Fruit fly (Drosophila melanogaster): ENCODE data around the gene dpr7.

The dpr7 gene

dm6 chr4:253176-253575, at the start of gene dpr7:
Gene dpr7, minus strand, starts transcription at chr4:253329.
- TF ChIP-seq CG17801 (GFP tag; optimal IDR thresholded peaks at IDR 0.05; ENCODE audit: partially characterized antibody) = no peak

dm6 chr4:292403-292802, 39.3 kb upstream of the dpr7 start:
- no peak for TF ChIP-seq CG17801 (GFP tag; optimal IDR thresholded peaks at IDR 0.05; ENCODE audit: partially characterized antibody)

dm6 chr4:276325-276724, 23.2 kb upstream of the dpr7 start, which contains the start of gene NfI:
Gene NfI, minus strand, starts transcription at chr4:276369.
- TF ChIP-seq CG17801 (GFP tag; optimal IDR thresholded peaks at IDR 0.05; ENCODE audit: partially characterized antibody) = no peak

dm6 chr4:274704-275103, 21.6 kb upstream of the dpr7 start:
- no peak for TF ChIP-seq CG17801 (GFP tag; optimal IDR thresholded peaks at IDR 0.05; ENCODE audit: partially characterized antibody)

dm6 chr4:261484-262070, 8.4 kb upstream of the dpr7 start:
- TF ChIP-seq CG17801 (GFP tag; optimal IDR thresholded peaks at IDR 0.05; ENCODE audit: partially characterized antibody) = no peak

- TF ChIP-seq CG17801 (GFP tag; optimal IDR thresholded peaks at IDR 0.05; ENCODE audit: partially characterized antibody) = no peak
Observed at dm6 chr4:254697-255096, 1.6 kb upstream of the dpr7 start, which contains the start of gene RhoGAP102A. Gene RhoGAP102A, plus strand, starts transcription at chr4:254997.

- TF ChIP-seq CG17801 (GFP tag; optimal IDR thresholded peaks at IDR 0.05; ENCODE audit: partially characterized antibody) = no peak
Observed at dm6 chr4:240850-241249, 12.3 kb downstream of the dpr7 start.

dm6 chr4:238400-238799, 14.7 kb downstream of the dpr7 start:
- TF ChIP-seq CG17801 (GFP tag; optimal IDR thresholded peaks at IDR 0.05; ENCODE audit: partially characterized antibody) = no peak

- no peak for TF ChIP-seq CG17801 (GFP tag; optimal IDR thresholded peaks at IDR 0.05; ENCODE audit: partially characterized antibody)
Observed at dm6 chr4:231185-231584, 21.9 kb downstream of the dpr7 start.

- TF ChIP-seq CG17801 (GFP tag; optimal IDR thresholded peaks at IDR 0.05; ENCODE audit: partially characterized antibody) = no peak
Observed at dm6 chr4:230430-230829, 22.7 kb downstream of the dpr7 start, which contains the start of gene CG1674. Gene CG1674, plus strand, starts transcription at chr4:230730.

dm6 chr4:227648-228047, 25.5 kb downstream of the dpr7 start, which contains the start of the genes CG31999 and yellow-h:
Gene CG31999, minus strand, starts transcription at chr4:227748.
Gene yellow-h, plus strand, starts transcription at chr4:227922.
- no peak for TF ChIP-seq CG17801 (GFP tag; optimal IDR thresholded peaks at IDR 0.05; ENCODE audit: partially characterized antibody)

- no peak for TF ChIP-seq CG17801 (GFP tag; optimal IDR thresholded peaks at IDR 0.05; ENCODE audit: partially characterized antibody)
Observed at dm6 chr4:226751-227150, 26.4 kb downstream of the dpr7 start.

- TF ChIP-seq CG17801 (GFP tag; optimal IDR thresholded peaks at IDR 0.05; ENCODE audit: partially characterized antibody) = no peak
Observed at dm6 chr4:225824-226223, 27.3 kb downstream of the dpr7 start.

dm6 chr4:210011-210649, 43.0 kb downstream of the dpr7 start, which contains the start of gene Crk:
Gene Crk, plus strand, starts transcription at chr4:210224.
- TF ChIP-seq CG17801 (GFP tag; optimal IDR thresholded peaks at IDR 0.05; ENCODE audit: partially characterized antibody) = no peak

- TF ChIP-seq CG17801 (GFP tag; optimal IDR thresholded peaks at IDR 0.05; ENCODE audit: partially characterized antibody) = peak; percentile 22
Observed at dm6 chr4:205671-206252, 47.4 kb downstream of the dpr7 start, which contains the start of gene CG31998. Gene CG31998, minus strand, starts transcription at chr4:205945.
